Worm (Caenorhabditis elegans) whole organism, L2 larva: Measurements from ENCODE around the gene C56A3.5.

Source experiments
- C34F6.9 ChIP-seq: fragments of 150-350 bp; optimal IDR thresholded peaks from 2 replicates; lab custom pipeline; 2014; ENCODE audit warnings: missing biosample characterization, missing genetic modification characterization
- F13H6.1 ChIP-seq: sonication (generic microtip); optimal IDR thresholded peaks from 2 replicates; lab custom pipeline; 2016; ENCODE audit warnings: missing genetic modification characterization, missing compliant biosample characterization
- R02D3.7 ChIP-seq: fragments of 150-350 bp; optimal IDR thresholded peaks from 2 replicates; lab custom pipeline; 2014; ENCODE audit warnings: missing biosample characterization, missing genetic modification characterization
- Y55F3AM.14 ChIP-seq: fragments of 200-800 bp; sonication (Bioruptor generic); optimal IDR thresholded peaks from 2 replicates; lab custom pipeline; 2018; ENCODE audit warnings: mild to moderate bottlenecking, missing genetic modification characterization, missing compliant biosample characterization
- ZK546.5 ChIP-seq: sonication (generic microtip); optimal IDR thresholded peaks from 2 replicates; lab custom pipeline; 2017; ENCODE audit warnings: missing biosample characterization, missing genetic modification characterization
- alr-1 ChIP-seq: fragments of 150-350 bp; optimal IDR thresholded peaks from 2 replicates; lab custom pipeline; 2014; ENCODE audit warnings: missing biosample characterization, missing genetic modification characterization
- aly-2 ChIP-seq: fragments of 150-350 bp; optimal IDR thresholded peaks from 2 replicates; lab custom pipeline; 2014; ENCODE audit warnings: missing biosample characterization, missing genetic modification characterization
- ama-1 ChIP-seq: fragments of 150-350 bp; optimal IDR thresholded peaks from 2 replicates; lab custom pipeline; 2018; ENCODE audit warnings: inconsistent platforms
- blmp-1 ChIP-seq: sonication (generic microtip); optimal IDR thresholded peaks from 2 replicates; lab custom pipeline; 2017; ENCODE audit warnings: missing genetic modification characterization, mild to moderate bottlenecking, missing compliant biosample characterization, antibody characterized with exemption, moderate library complexity; ENCODE audit not compliant: insufficient read depth
- ceh-16 ChIP-seq: fragments of 150-350 bp; optimal IDR thresholded peaks from 2 replicates; lab custom pipeline; 2014; ENCODE audit warnings: missing biosample characterization, missing genetic modification characterization
- ceh-82 ChIP-seq: fragments of 150-350 bp; optimal IDR thresholded peaks from 2 replicates; lab custom pipeline; 2014; ENCODE audit warnings: missing biosample characterization, missing genetic modification characterization
- crh-2 ChIP-seq: sonication (generic microtip); optimal IDR thresholded peaks from 2 replicates; lab custom pipeline; 2017; ENCODE audit warnings: missing biosample characterization, missing genetic modification characterization
- egl-27 ChIP-seq: sonication (generic microtip); optimal IDR thresholded peaks from 3 replicates; lab custom pipeline; 2017; ENCODE audit warnings: missing biosample characterization, missing genetic modification reagents, missing genetic modification characterization
- elt-1 ChIP-seq: fragments of 150-350 bp; optimal IDR thresholded peaks from 2 replicates; lab custom pipeline; 2014; ENCODE audit warnings: missing biosample characterization, missing genetic modification characterization
- elt-3 ChIP-seq: sonication (generic microtip); optimal IDR thresholded peaks from 2 replicates; lab custom pipeline; 2017; ENCODE audit warnings: missing biosample characterization, missing genetic modification characterization
- fos-1 ChIP-seq: fragments of 150-350 bp; optimal IDR thresholded peaks from 2 replicates; lab custom pipeline; 2014; ENCODE audit warnings: missing biosample characterization, missing genetic modification characterization
- gmeb-1 ChIP-seq: fragments of 150-350 bp; optimal IDR thresholded peaks from 2 replicates; lab custom pipeline; 2014; ENCODE audit warnings: missing biosample characterization, missing genetic modification characterization
- lin-11 ChIP-seq: fragments of 150-350 bp; sonication (generic microtip); optimal IDR thresholded peaks from 2 replicates; lab custom pipeline; 2014; ENCODE audit warnings: missing biosample characterization, missing genetic modification characterization, inconsistent platforms, mixed read lengths
- lin-13 ChIP-seq: fragments of 150-350 bp; optimal IDR thresholded peaks from 2 replicates; lab custom pipeline; 2014; ENCODE audit warnings: missing biosample characterization, missing genetic modification reagents, missing genetic modification characterization
- lin-39 ChIP-seq: fragments of 150-350 bp; optimal IDR thresholded peaks from 2 replicates; lab custom pipeline; 2014; ENCODE audit warnings: missing biosample characterization, missing genetic modification reagents, missing genetic modification characterization
- lsy-2 ChIP-seq, 2 experiments: fragments of 150-350 bp in 1 of 2; sonication (generic microtip) in 1 of 2; optimal IDR thresholded peaks; 2 replicates each; lab custom pipeline; 2014 to 2017; ENCODE audit warnings: missing biosample characterization in 2 of 2, missing genetic modification characterization in 2 of 2
- mab-5 ChIP-seq: fragments of 150-350 bp; optimal IDR thresholded peaks from 2 replicates; lab custom pipeline; 2014; ENCODE audit warnings: missing biosample characterization, missing genetic modification characterization
- nhr-11 ChIP-seq: fragments of 150-350 bp; optimal IDR thresholded peaks from 2 replicates; lab custom pipeline; 2014; ENCODE audit warnings: missing biosample characterization, missing genetic modification characterization
- nhr-12 ChIP-seq: fragments of 150-350 bp; optimal IDR thresholded peaks from 2 replicates; lab custom pipeline; 2014; ENCODE audit warnings: missing biosample characterization, missing genetic modification characterization
- nhr-129 ChIP-seq: fragments of 150-350 bp; optimal IDR thresholded peaks from 2 replicates; lab custom pipeline; 2014; ENCODE audit warnings: missing biosample characterization, missing genetic modification characterization
- nhr-21 ChIP-seq: fragments of 150-350 bp; optimal IDR thresholded peaks from 2 replicates; lab custom pipeline; 2014; ENCODE audit warnings: missing biosample characterization, missing genetic modification characterization
- nhr-23 ChIP-seq: fragments of 150-350 bp; optimal IDR thresholded peaks from 2 replicates; lab custom pipeline; 2014; ENCODE audit warnings: missing biosample characterization, missing genetic modification reagents, missing genetic modification characterization
- nhr-237 ChIP-seq: fragments of 150-350 bp; optimal IDR thresholded peaks from 2 replicates; lab custom pipeline; 2014; ENCODE audit warnings: missing biosample characterization, missing genetic modification characterization
- nhr-6 ChIP-seq: fragments of 150-350 bp; optimal IDR thresholded peaks from 2 replicates; lab custom pipeline; 2014; ENCODE audit warnings: missing biosample characterization, missing genetic modification characterization
- nhr-77 ChIP-seq: fragments of 150-350 bp; optimal IDR thresholded peaks from 2 replicates; lab custom pipeline; 2014; ENCODE audit warnings: missing biosample characterization, missing genetic modification characterization
- peb-1 ChIP-seq: fragments of 150-350 bp; optimal IDR thresholded peaks from 2 replicates; lab custom pipeline; 2014; ENCODE audit warnings: missing biosample characterization, missing genetic modification characterization
- sem-4 ChIP-seq: fragments of 150-350 bp; optimal IDR thresholded peaks from 2 replicates; lab custom pipeline; 2014; ENCODE audit warnings: missing biosample characterization, missing genetic modification reagents, missing genetic modification characterization
- skn-1 ChIP-seq: sonication (generic microtip); optimal IDR thresholded peaks from 2 replicates; lab custom pipeline; 2017; ENCODE audit warnings: missing biosample characterization, missing genetic modification characterization
- sma-3 ChIP-seq: sonication (generic microtip); optimal IDR thresholded peaks from 2 replicates; lab custom pipeline; 2016; ENCODE audit warnings: missing genetic modification reagents, missing genetic modification characterization, missing compliant biosample characterization
- sma-9 ChIP-seq, 2 experiments: fragments of 150-350 bp in 1 of 2; sonication (generic microtip) in 1 of 2; optimal IDR thresholded peaks; 2 replicates each; lab custom pipeline; 2014 to 2016; ENCODE audit warnings: missing genetic modification characterization in 2 of 2, mild to moderate bottlenecking in 1 of 2, missing biosample characterization in 1 of 2, missing compliant biosample characterization in 1 of 2, missing genetic modification reagents in 1 of 2, moderate library complexity in 1 of 2
- snpc-4 ChIP-seq: fragments of 150-350 bp; optimal IDR thresholded peaks from 2 replicates; lab custom pipeline; 2014; ENCODE audit warnings: missing biosample characterization, missing genetic modification characterization
- unc-39 ChIP-seq: fragments of 150-350 bp; optimal IDR thresholded peaks from 2 replicates; lab custom pipeline; 2014; ENCODE audit warnings: missing biosample characterization, missing genetic modification characterization
- unc-55 ChIP-seq: fragments of 150-350 bp; sonication (generic microtip); optimal IDR thresholded peaks from 3 replicates; lab custom pipeline; 2014; ENCODE audit warnings: missing biosample characterization, missing genetic modification reagents, missing genetic modification characterization
- unc-62 ChIP-seq: fragments of 150-350 bp; optimal IDR thresholded peaks from 2 replicates; lab custom pipeline; 2014; ENCODE audit warnings: missing biosample characterization, missing genetic modification reagents, missing genetic modification characterization
- ztf-1 ChIP-seq: fragments of 200-800 bp; sonication (Bioruptor generic); conservative IDR thresholded peaks from 2 replicates; pipeline ENCODE4 v1.3.6; 2022; ENCODE audit warnings: missing genetic modification characterization, missing compliant biosample characterization
- ztf-11 ChIP-seq: sonication (generic microtip); optimal IDR thresholded peaks from 2 replicates; lab custom pipeline; 2017; ENCODE audit warnings: missing biosample characterization, missing genetic modification characterization
- ztf-4 ChIP-seq: fragments of 150-350 bp; optimal IDR thresholded peaks from 2 replicates; lab custom pipeline; 2014; ENCODE audit warnings: missing biosample characterization, missing genetic modification characterization

Gene C56A3.5

DNA sequence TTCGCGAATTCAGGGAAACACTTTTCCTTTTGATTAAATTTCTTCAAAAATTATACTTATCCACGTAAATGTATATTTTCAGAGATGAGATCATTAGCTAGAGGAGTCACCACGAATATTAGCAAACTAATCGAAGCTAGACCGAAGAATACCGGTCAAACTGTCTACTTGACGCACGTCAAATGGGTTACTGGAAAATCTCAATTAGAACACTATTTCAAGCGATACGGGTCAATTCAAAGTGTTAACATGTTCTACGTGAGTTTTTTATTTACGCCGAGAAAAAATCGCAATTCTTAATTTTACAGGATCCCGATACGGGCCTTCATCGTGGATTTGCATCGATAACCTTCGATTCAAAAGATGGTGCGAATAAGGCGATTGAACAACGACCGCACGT lies 14.0 kb downstream of the C56A3.5 start, which contains the start of gene slrp-1:
TSS of gene slrp-1 (plus strand) at position 83 of the 400 bp plus-strand sequence.
- no peak for TF ChIP-seq sma-3 (GFP tag; lab: Kevin White, UChicago)
- TF ChIP-seq C34F6.9, result no peak
- no peak for TF ChIP-seq peb-1 (tag; lab: Kevin White, UChicago)
- TF ChIP-seq elt-3, result no peak
- TF ChIP-seq crh-2, result no peak
- no peak for TF ChIP-seq F13H6.1 (tag; lab: Kevin White, UChicago)
- TF ChIP-seq Y55F3AM.14 (GFP tag; lab: Kevin White, UChicago), result no peak
- no peak for TF ChIP-seq nhr-11 (tag; lab: Kevin White, UChicago)
- no peak for TF ChIP-seq lin-11 (tag; lab: Kevin White, UChicago)
- no peak for TF ChIP-seq nhr-6 (tag; lab: Kevin White, UChicago)
- TF ChIP-seq unc-39, result no peak

DNA sequence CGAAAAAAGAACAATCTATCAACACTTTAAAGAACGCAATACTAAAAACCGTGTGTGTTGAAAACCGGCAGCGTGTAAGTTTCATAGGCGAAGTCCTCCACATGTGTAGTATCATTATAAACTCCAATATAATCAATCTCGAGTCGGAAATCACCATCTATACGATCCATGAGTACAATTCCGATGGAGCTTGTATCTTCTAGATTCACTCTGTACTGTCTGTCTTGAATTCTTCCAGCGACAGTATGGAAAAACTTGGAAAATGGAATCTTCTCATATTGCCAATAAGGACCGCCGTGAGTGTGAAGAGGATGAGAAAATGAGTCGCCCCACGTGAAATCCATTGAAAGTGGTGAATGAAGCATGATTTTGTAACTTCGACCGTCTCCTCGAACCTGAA lies 15.2 kb downstream of the C56A3.5 start:
- no peak for TF ChIP-seq nhr-23 (tag; lab: Kevin White, UChicago)
- no peak for TF ChIP-seq ceh-16 (tag; lab: Kevin White, UChicago)
- peak in 1 of 2 experiments; percentile 11 for TF ChIP-seq lsy-2 (tag; optimal IDR thresholded peaks at IDR 0.05; lab: Kevin White, UChicago)
- TF ChIP-seq ztf-11, result no peak
- TF ChIP-seq sma-3 (GFP tag; lab: Kevin White, UChicago), result peak; percentile 25
- TF ChIP-seq F13H6.1 (tag; lab: Kevin White, UChicago), result no peak
- peak; percentile 19 for TF ChIP-seq ama-1 (lab: Kevin White, UChicago)
- TF ChIP-seq nhr-129 (tag; lab: Kevin White, UChicago), result peak; percentile 1
- TF ChIP-seq nhr-21, result peak; percentile 15
- peak; percentile 30 for TF ChIP-seq Y55F3AM.14 (GFP tag; lab: Kevin White, UChicago)
- TF ChIP-seq, all 48 proteins: peak for 6

DNA sequence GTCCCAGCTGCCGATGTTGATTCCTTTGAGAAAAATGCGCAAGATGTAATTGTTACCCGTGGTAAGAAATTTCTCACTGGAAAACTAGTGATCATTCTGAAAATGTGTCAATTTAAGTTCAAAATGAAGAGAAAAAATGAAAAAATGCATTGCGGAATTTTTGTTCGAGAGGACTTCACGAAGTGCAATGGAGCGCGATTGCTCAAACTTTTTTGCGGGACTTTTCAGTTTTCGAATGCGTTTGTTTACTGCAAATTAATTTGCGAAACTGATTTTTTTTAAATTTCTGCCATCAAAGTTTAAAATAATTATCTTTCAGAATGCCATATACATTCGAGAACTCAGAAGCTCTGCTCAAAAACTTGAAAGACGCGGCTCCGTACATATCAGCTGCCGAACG lies 16.8 kb downstream of the C56A3.5 start, which contains the start of the genes nuaf-1 and bir-2:
TSS of gene nuaf-1 (minus strand) at position 98 of the 400 bp plus-strand sequence.
TSS of gene bir-2 (plus strand) at position 318 of the 400 bp plus-strand sequence.
- TF ChIP-seq fos-1 (tag; lab: Kevin White, UChicago) (peak; percentile 42), ceh-82 (tag; lab: Kevin White, UChicago) (no peak), skn-1 (tag; lab: Kevin White, UChicago) (no peak), alr-1 (no peak), peb-1 (tag; lab: Kevin White, UChicago) (no peak), lin-39 (tag; lab: Kevin White, UChicago) (no peak), mab-5 (tag; lab: Kevin White, UChicago) (no peak), ZK546.5 (no peak), unc-62 (GFP tag; lab: Kevin White, UChicago) (no peak), R02D3.7 (tag; lab: Kevin White, UChicago) (no peak), nhr-77 (tag; lab: Kevin White, UChicago) (no peak), lin-13 (GFP tag; lab: Kevin White, UChicago) (peak; percentile 28), ztf-1 (GFP tag; lab: Robert Waterston, UW) (no peak), egl-27 (tag; lab: Kevin White, UChicago) (no peak), aly-2 (tag; lab: Kevin White, UChicago) (no peak), sma-9 (GFP tag; optimal IDR thresholded peaks at IDR 0.05; lab: Kevin White, UChicago) (peak; percentile 50), sma-9 (tag; optimal IDR thresholded peaks at IDR 0.05; lab: Kevin White, UChicago) (no peak), unc-39 (no peak), unc-55 (GFP tag; lab: Kevin White, UChicago) (peak; percentile 78), gmeb-1 (tag; lab: Kevin White, UChicago) (peak; percentile 74), nhr-237 (tag; lab: Kevin White, UChicago) (no peak), sma-3 (GFP tag; lab: Kevin White, UChicago) (peak; percentile 42), nhr-12 (tag; lab: Kevin White, UChicago) (no peak), snpc-4 (tag; lab: Kevin White, UChicago) (no peak), blmp-1 (tag; lab: Kevin White, UChicago) (no peak), C34F6.9 (peak; percentile 62), nhr-6 (tag; lab: Kevin White, UChicago) (no peak), crh-2 (peak; percentile 67), ztf-4 (tag; lab: Kevin White, UChicago) (no peak), sem-4 (tag; lab: Kevin White, UChicago) (no peak), elt-1 (tag; lab: Kevin White, UChicago) (no peak), ceh-16 (tag; lab: Kevin White, UChicago) (no peak), lsy-2 (tag; optimal IDR thresholded peaks at IDR 0.05; lab: Kevin White, UChicago) (peak; percentile 10 to 68), ama-1 (lab: Kevin White, UChicago) (no peak), nhr-21 (peak; percentile 11), F13H6.1 (tag; lab: Kevin White, UChicago) (peak; percentile 31), nhr-129 (tag; lab: Kevin White, UChicago) (peak; percentile 40)
